Fruit fly (Drosophila melanogaster): Measurements from ENCODE around the gene Bdbt.

Gene Bdbt

dm6 chr3R:21130050-21130449 is 11.4 kb upstream of the Bdbt start, which contains the start of gene Ice2 (continued):
- TF ChIP-seq CG10462 (GFP tag; optimal IDR thresholded peaks at IDR 0.05) (no peak), CTCF (GFP tag; optimal IDR thresholded peaks at IDR 0.05) (no peak), cwo (GFP tag; optimal IDR thresholded peaks at IDR 0.05) (no peak), Ptx1 (GFP tag; IDR thresholded peaks at IDR 0.05) (no peak), Dref (GFP tag; IDR thresholded peaks at IDR 0.05) (peak; percentile 73), hkb (optimal IDR thresholded peaks at IDR 0.05) (no peak), hkb (GFP tag; IDR thresholded peaks at IDR 0.05) (0 out of 2 replicates have a peak, but pooled peaks have one; percentile 21), CG1602 (GFP tag; optimal IDR thresholded peaks at IDR 0.05) (no peak), disco-r (GFP tag; optimal IDR thresholded peaks at IDR 0.05) (no peak), chm (GFP tag; IDR thresholded peaks at IDR 0.05) (no peak)

- TF ChIP-seq CG8359 (GFP tag; optimal IDR thresholded peaks at IDR 0.05; ENCODE audit: borderline replicate concordance), result no peak
- TF ChIP-seq CG13287 (GFP tag; IDR thresholded peaks at IDR 0.05; ENCODE audit: partially characterized antibody), result no peak
- TF ChIP-seq CG11696 (GFP tag; IDR thresholded peaks at IDR 0.05), result no peak
- no peak for TF ChIP-seq CG10959 (GFP tag; IDR thresholded peaks at IDR 0.05)
- TF ChIP-seq sisA (GFP tag; IDR thresholded peaks at IDR 0.05), result no peak
- TF ChIP-seq gsb (GFP tag; IDR thresholded peaks at IDR 0.05), result no peak
- TF ChIP-seq Side (GFP tag; optimal IDR thresholded peaks at IDR 0.05), result no peak
- no peak for TF ChIP-seq ro (GFP tag; IDR thresholded peaks at IDR 0.05)
- TF ChIP-seq stc (GFP tag; IDR thresholded peaks at IDR 0.05), result no peak
- TF ChIP-seq CG17328 (GFP tag; IDR thresholded peaks at IDR 0.05), result no peak
- no peak for TF ChIP-seq jumu (GFP tag; optimal IDR thresholded peaks at IDR 0.05)
- TF ChIP-seq CG3065 (GFP tag; optimal IDR thresholded peaks at IDR 0.05), result no peak
- TF ChIP-seq CG11085 (GFP tag; IDR thresholded peaks at IDR 0.05), result no peak
- TF ChIP-seq tin (GFP tag; optimal IDR thresholded peaks at IDR 0.05), result no peak
- TF ChIP-seq Aef1 (GFP tag; IDR thresholded peaks at IDR 0.05), result no peak
- no peak for TF ChIP-seq CG17186 (GFP tag; optimal IDR thresholded peaks at IDR 0.05)
- TF ChIP-seq CG7372 (GFP tag; IDR thresholded peaks at IDR 0.05), result no peak
- TF ChIP-seq zen (tag; optimal IDR thresholded peaks at IDR 0.05), result no peak
- no peak for TF ChIP-seq knrl (GFP tag; IDR thresholded peaks at IDR 0.05; ENCODE audit: partially characterized antibody)
Measured at dm6 chr3R:21129617-21130016, 11.0 kb upstream of the Bdbt start, which contains the start of gene Obp93a. Obp93a (minus strand) TSS chr3R:21129717.

dm6 chr3R:21127352-21127985 is 8.8 kb upstream of the Bdbt start, which contains the start of the genes slmb and CG5793:
slmb (minus strand) TSS chr3R:21127485.
CG5793 (plus strand) TSS chr3R:21127573.
- TF ChIP-seq Fer2 (tag; optimal IDR thresholded peaks at IDR 0.05) (no peak), br (optimal IDR thresholded peaks at IDR 0.05) (no peak), ara (GFP tag; IDR thresholded peaks at IDR 0.05) (no peak), CG4854 (GFP tag; optimal IDR thresholded peaks at IDR 0.05) (no peak), Mad (GFP tag; optimal IDR thresholded peaks at IDR 0.05) (peak; percentile 25), CG16813 (GFP tag; IDR thresholded peaks at IDR 0.05; ENCODE audit: partially characterized antibody) (peak; percentile 63), CG7556 (GFP tag; optimal IDR thresholded peaks at IDR 0.05) (no peak), ewg (GFP tag; optimal IDR thresholded peaks at IDR 0.05) (no peak), CG10321 (GFP tag; IDR thresholded peaks at IDR 0.05) (no peak), knrl (GFP tag; IDR thresholded peaks at IDR 0.05; ENCODE audit: partially characterized antibody) (peak; percentile 65), sc (optimal IDR thresholded peaks at IDR 0.05) (no peak), sc (GFP tag; optimal IDR thresholded peaks at IDR 0.05) (no peak), CG7963 (GFP tag; IDR thresholded peaks at IDR 0.05; ENCODE audit: partially characterized antibody) (peak; percentile 41; the same call in 1 of the 3 replicates), CG3838 (GFP tag; optimal IDR thresholded peaks at IDR 0.05) (no peak), ash1 (GFP tag; optimal IDR thresholded peaks at IDR 0.05) (no peak), Spps (tag; optimal IDR thresholded peaks at IDR 0.05) (no peak), HLH54F (GFP tag; optimal IDR thresholded peaks at IDR 0.05) (peak; percentile 61), dpn (GFP tag; optimal IDR thresholded peaks at IDR 0.05) (peak; percentile 59 to 67), tup (GFP tag; optimal IDR thresholded peaks at IDR 0.05) (no peak), maf-S (GFP tag; optimal IDR thresholded peaks at IDR 0.05) (peak; percentile 48), pum (GFP tag; optimal IDR thresholded peaks at IDR 0.05) (peak; percentile 14), CG17361 (GFP tag; IDR thresholded peaks at IDR 0.05) (peak; percentile 23; the same call in 1 of the 3 replicates), ems (GFP tag; optimal IDR thresholded peaks at IDR 0.05) (peak; percentile 31), vfl (GFP tag; optimal IDR thresholded peaks at IDR 0.05) (no peak)
